Fruit fly (Drosophila melanogaster) whole organism, embryonic: Measurements from ENCODE around the gene CG14230.

ENCODE experiments used
- Ada2b ChIP-seq: fragments of 200-800 bp; sonication (Bioruptor generic); IDR thresholded peaks from 2 replicates; pipeline ENCODE4 v1.3.6; 2022; ENCODE audit warnings: missing biosample characterization, missing genetic modification characterization
- B-H2 ChIP-seq: fragments of 200-800 bp; sonication (Bioruptor generic); optimal IDR thresholded peaks from 2 replicates; lab custom pipeline; 2018; ENCODE audit warnings: missing biosample characterization, mild to moderate bottlenecking, missing genetic modification characterization
- Bgb ChIP-seq: fragments of 200-800 bp; sonication (Bioruptor generic); IDR thresholded peaks from 2 replicates; pipeline ENCODE4 v1.3.6; 2022; ENCODE audit warnings: missing biosample characterization, missing genetic modification characterization; ENCODE audit not compliant: partially characterized antibody
- Bteb2 ChIP-seq: fragments of 200-800 bp; sonication (Bioruptor generic); optimal IDR thresholded peaks from 2 replicates; lab custom pipeline; 2016; ENCODE audit warnings: missing biosample characterization, missing genetic modification characterization
- CG12219 ChIP-seq: fragments of 200-800 bp; sonication (Bioruptor generic); optimal IDR thresholded peaks from 3 replicates; lab custom pipeline; 2018; ENCODE audit warnings: missing biosample characterization, mild to moderate bottlenecking, missing genetic modification characterization
- CG12659 ChIP-seq: fragments of 200-800 bp; sonication (Bioruptor generic); optimal IDR thresholded peaks from 3 replicates; lab custom pipeline; 2017; ENCODE audit warnings: mild to moderate bottlenecking, missing biosample characterization, missing genetic modification reagents, missing genetic modification characterization
- CG12769 ChIP-seq: fragments of 200-800 bp; sonication (Bioruptor generic); optimal IDR thresholded peaks from 2 replicates; lab custom pipeline; 2019; ENCODE audit warnings: missing biosample characterization, mild to moderate bottlenecking, missing genetic modification characterization, moderate library complexity
- CG13123 ChIP-seq: fragments of 200-800 bp; sonication (Bioruptor generic); optimal IDR thresholded peaks from 2 replicates; lab custom pipeline; 2016; ENCODE audit warnings: missing biosample characterization, missing genetic modification characterization
- CG13287 ChIP-seq: fragments of 200-800 bp; sonication (Bioruptor generic); IDR thresholded peaks from 2 replicates; pipeline ENCODE4 v1.3.6; 2022; ENCODE audit warnings: missing biosample characterization, missing genetic modification characterization; ENCODE audit not compliant: partially characterized antibody
- CG13296 ChIP-seq: fragments of 200-800 bp; sonication (Bioruptor generic); optimal IDR thresholded peaks from 3 replicates; lab custom pipeline; 2018; ENCODE audit warnings: missing biosample characterization, mild to moderate bottlenecking, missing genetic modification characterization
- CG13775 ChIP-seq: fragments of 200-800 bp; sonication (Bioruptor generic); optimal IDR thresholded peaks from 3 replicates; lab custom pipeline; 2017; ENCODE audit warnings: missing biosample characterization, mild to moderate bottlenecking, missing genetic modification characterization
- CG15479 ChIP-seq: fragments of 200-800 bp; sonication (Bioruptor generic); optimal IDR thresholded peaks from 3 replicates; lab custom pipeline; 2019; ENCODE audit warnings: missing biosample characterization, mild to moderate bottlenecking, missing genetic modification characterization, moderate library complexity
- CG1832 ChIP-seq: fragments of 200-800 bp; sonication (Bioruptor generic); optimal IDR thresholded peaks from 2 replicates; lab custom pipeline; 2017; ENCODE audit warnings: missing biosample characterization, mild to moderate bottlenecking, missing genetic modification characterization, inconsistent platforms
- CG2889 ChIP-seq: fragments of 200-800 bp; sonication (Bioruptor generic); IDR thresholded peaks from 3 replicates; pipeline ENCODE4 v1.3.6; 2022; ENCODE audit warnings: missing biosample characterization, missing genetic modification characterization
- CG34376 ChIP-seq: fragments of 200-800 bp; sonication (Bioruptor generic); optimal IDR thresholded peaks from 2 replicates; lab custom pipeline; 2018; ENCODE audit warnings: missing biosample characterization, mild to moderate bottlenecking, missing genetic modification characterization
- CG8478 ChIP-seq: fragments of >200 bp; optimal IDR thresholded peaks from 2 replicates; lab custom pipeline; 2018
- Dad ChIP-seq: fragments of 200-800 bp; sonication (Bioruptor generic); optimal IDR thresholded peaks from 3 replicates; lab custom pipeline; 2016; ENCODE audit warnings: missing biosample characterization, missing genetic modification characterization
- Drgx ChIP-seq: fragments of 200-800 bp; sonication (Bioruptor generic); IDR thresholded peaks from 2 replicates; pipeline ENCODE4 v1.3.6; 2022; ENCODE audit warnings: missing biosample characterization, missing genetic modification characterization
- E2f1 ChIP-seq: fragments of 200-800 bp; sonication (Bioruptor generic); IDR thresholded peaks from 2 replicates; pipeline ENCODE4 v1.3.6; 2022; ENCODE audit warnings: missing biosample characterization, missing genetic modification characterization
- HLHmδ ChIP-seq: fragments of 200-800 bp; sonication (Bioruptor generic); optimal IDR thresholded peaks from 2 replicates; lab custom pipeline; 2018; ENCODE audit warnings: missing biosample characterization, mild to moderate bottlenecking, missing genetic modification characterization, moderate library complexity
- Hr78 ChIP-seq, 2 experiments: fragments of 200-800 bp in 1 of 2; fragments of >200 bp in 1 of 2; sonication (Bioruptor generic) in 1 of 2; optimal IDR thresholded peaks; 2 replicates each; lab custom pipeline; 2017 to 2019; ENCODE audit warnings: missing biosample characterization in 2 of 2, missing genetic modification characterization in 2 of 2, mild to moderate bottlenecking in 1 of 2, moderate library complexity in 1 of 2
- Jarid2 ChIP-seq: fragments of 200-800 bp; sonication (Bioruptor generic); optimal IDR thresholded peaks from 3 replicates; lab custom pipeline; 2017; ENCODE audit warnings: mild to moderate bottlenecking, missing biosample characterization, missing genetic modification reagents, missing genetic modification characterization
- MTF-1 ChIP-seq: fragments of 200-800 bp; sonication (Bioruptor generic); optimal IDR thresholded peaks from 2 replicates; lab custom pipeline; 2018; ENCODE audit warnings: missing biosample characterization, mild to moderate bottlenecking, missing genetic modification characterization, borderline replicate concordance
- Med ChIP-seq: fragments of 200-800 bp; sonication (Bioruptor generic); peaks from one replicate; lab custom pipeline; 2016; ENCODE audit warnings: missing biosample characterization, missing genetic modification characterization, mild to moderate bottlenecking, inconsistent platforms, moderate library complexity
- Pdp1 ChIP-seq, 2 experiments: fragments of 200-800 bp; sonication (Bioruptor generic); optimal IDR thresholded peaks; 3 replicates each; lab custom pipeline; 2016; ENCODE audit warnings: missing biosample characterization in 2 of 2, missing genetic modification characterization in 2 of 2, mild to moderate bottlenecking in 1 of 2, moderate library complexity in 1 of 2
- Scr ChIP-seq: fragments of 200-800 bp; sonication (Bioruptor generic); IDR thresholded peaks from 2 replicates; pipeline ENCODE4 v1.3.6; 2022; ENCODE audit warnings: missing biosample characterization, missing genetic modification characterization; ENCODE audit not compliant: partially characterized antibody
- Trl ChIP-seq, 3 experiments: fragments of >200 bp in 2 of 3; fragments of 200-800 bp in 1 of 3; sonication (Bioruptor generic) in 1 of 3; optimal IDR thresholded peaks; 2 replicates in 1 of 3; 3 replicates in 2 of 3; lab custom pipeline; 2016 to 2017; ENCODE audit warnings: missing biosample characterization in 1 of 3, missing genetic modification characterization in 1 of 3
- Xrp1 ChIP-seq: fragments of 200-800 bp; sonication (Bioruptor generic); IDR thresholded peaks from 2 replicates; pipeline ENCODE4 v1.3.6; 2022; ENCODE audit warnings: missing biosample characterization, missing genetic modification characterization
- chinmo ChIP-seq: fragments of 200-800 bp; sonication (Bioruptor generic); IDR thresholded peaks from 4 replicates; pipeline ENCODE4 v1.3.6; 2022; ENCODE audit warnings: missing biosample characterization, missing genetic modification characterization; ENCODE audit not compliant: partially characterized antibody
- cwo ChIP-seq: fragments of 200-800 bp; sonication (Bioruptor generic); optimal IDR thresholded peaks from 3 replicates; lab custom pipeline; 2017; ENCODE audit warnings: missing biosample characterization, missing genetic modification characterization, mild to moderate bottlenecking, moderate library complexity, missing genetic modification reagents
- dan ChIP-seq: fragments of 200-800 bp; sonication (Bioruptor generic); IDR thresholded peaks from 2 replicates; pipeline ENCODE4 v1.3.6; 2022; ENCODE audit warnings: missing biosample characterization, missing genetic modification characterization
- dmrt11E ChIP-seq: fragments of 200-800 bp; sonication (Bioruptor generic); optimal IDR thresholded peaks from 3 replicates; lab custom pipeline; 2018; ENCODE audit warnings: missing biosample characterization, mild to moderate bottlenecking, missing genetic modification characterization, moderate library complexity
- dpn ChIP-seq, 2 experiments: fragments of 200-800 bp; sonication (Bioruptor generic); optimal IDR thresholded peaks; 3 replicates each; lab custom pipeline; 2016; ENCODE audit warnings: missing biosample characterization in 2 of 2, missing genetic modification characterization in 2 of 2
- en ChIP-seq: fragments of 200-800 bp; sonication (Bioruptor generic); optimal IDR thresholded peaks from 2 replicates; lab custom pipeline; 2016; ENCODE audit warnings: missing biosample characterization, missing genetic modification characterization
- exex ChIP-seq: fragments of 200-800 bp; sonication (Bioruptor generic); optimal IDR thresholded peaks from 4 replicates; lab custom pipeline; 2018; ENCODE audit warnings: missing biosample characterization, mild to moderate bottlenecking, missing genetic modification characterization, moderate library complexity
- grn ChIP-seq: fragments of 200-800 bp; sonication (Bioruptor generic); optimal IDR thresholded peaks from 3 replicates; lab custom pipeline; 2017; ENCODE audit warnings: missing biosample characterization, missing genetic modification characterization
- kni ChIP-seq: fragments of 200-800 bp; sonication (Bioruptor generic); optimal IDR thresholded peaks from 3 replicates; lab custom pipeline; 2017; ENCODE audit warnings: mild to moderate bottlenecking, missing biosample characterization, missing genetic modification reagents, missing genetic modification characterization
- lab ChIP-seq: fragments of 200-800 bp; sonication (Bioruptor generic); optimal IDR thresholded peaks from 3 replicates; lab custom pipeline; 2017; ENCODE audit warnings: missing biosample characterization, missing genetic modification characterization, mild to moderate bottlenecking, moderate library complexity, missing genetic modification reagents
- lmd ChIP-seq: fragments of 200-800 bp; sonication (Bioruptor generic); IDR thresholded peaks from 2 replicates; pipeline ENCODE4 v1.3.6; 2022; ENCODE audit warnings: missing biosample characterization, missing genetic modification characterization
- mirr ChIP-seq: fragments of 200-800 bp; sonication (Bioruptor generic); optimal IDR thresholded peaks from 3 replicates; lab custom pipeline; 2018; ENCODE audit warnings: missing biosample characterization, mild to moderate bottlenecking, missing genetic modification characterization
- salm ChIP-seq: fragments of 200-800 bp; sonication (Bioruptor generic); optimal IDR thresholded peaks from 2 replicates; lab custom pipeline; 2018; ENCODE audit warnings: missing biosample characterization, mild to moderate bottlenecking, missing genetic modification characterization
- sd ChIP-seq: fragments of 200-800 bp; sonication (Bioruptor generic); optimal IDR thresholded peaks from 3 replicates; lab custom pipeline; 2018; ENCODE audit warnings: missing biosample characterization, mild to moderate bottlenecking, missing genetic modification characterization, moderate library complexity
- sug ChIP-seq: fragments of 200-800 bp; optimal IDR thresholded peaks from 2 replicates; lab custom pipeline; 2019; ENCODE audit warnings: missing biosample characterization, mild to moderate bottlenecking, missing genetic modification characterization, moderate library complexity
- tll ChIP-seq, 2 experiments: fragments of 200-800 bp in 1 of 2; fragments of >200 bp in 1 of 2; sonication (Bioruptor generic) in 1 of 2; optimal IDR thresholded peaks; 2 replicates each; lab custom pipeline; 2017 to 2019; ENCODE audit warnings: missing biosample characterization in 2 of 2, missing genetic modification characterization in 2 of 2, mild to moderate bottlenecking in 1 of 2, moderate library complexity in 1 of 2
- tna ChIP-seq: fragments of 200-800 bp; sonication (Bioruptor generic); IDR thresholded peaks from 2 replicates; pipeline ENCODE4 v1.3.6; 2022; ENCODE audit warnings: missing biosample characterization, missing genetic modification characterization; ENCODE audit not compliant: partially characterized antibody
- z ChIP-seq: fragments of 200-800 bp; sonication (Bioruptor generic); IDR thresholded peaks from 3 replicates; pipeline ENCODE4 v1.3.6; 2022; ENCODE audit warnings: missing biosample characterization, missing genetic modification characterization

The CG14230 gene

dm6 chrX:19753710-19754109, 49.7 kb downstream of the CG14230 start (continued):
- TF ChIP-seq MTF-1 (GFP tag; lab: Kevin White, UChicago) (no peak), E2f1 (GFP tag; lab: Robert Waterston, UW) (no peak), CG12769 (peak; percentile 73), Dad (GFP tag; lab: Kevin White, UChicago) (no peak), CG12659 (GFP tag; lab: Kevin White, UChicago) (no peak), en (GFP tag; lab: Kevin White, UChicago) (no peak), CG15479 (GFP tag; lab: Kevin White, UChicago) (no peak), Pdp1 (GFP tag; optimal IDR thresholded peaks at IDR 0.05; lab: Kevin White, UChicago) (peak in 1 of 2 experiments; percentile 97), dpn (GFP tag; optimal IDR thresholded peaks at IDR 0.05; lab: Kevin White, UChicago) (no peak), dmrt11E (tag; lab: Kevin White, UChicago) (no peak), tna (GFP tag; lab: Robert Waterston, UW) (no peak), kni (GFP tag; lab: Kevin White, UChicago) (peak; percentile 43)

dm6 chrX:19754152-19754579, 50.2 kb downstream of the CG14230 start:
- TF ChIP-seq exex (tag; lab: Kevin White, UChicago) = peak; percentile 40
- TF ChIP-seq tna (GFP tag; lab: Robert Waterston, UW) = no peak
- no peak for TF ChIP-seq B-H2 (GFP tag; lab: Kevin White, UChicago)
- peak; percentile 35 for TF ChIP-seq cwo (GFP tag; lab: Kevin White, UChicago)
- peak; percentile 28 for TF ChIP-seq lab (GFP tag; lab: Kevin White, UChicago)
- peak; percentile 97 for TF ChIP-seq z (GFP tag; lab: Robert Waterston, UW)
- TF ChIP-seq CG8478 (lab: Kevin White, UChicago) = peak; percentile 64
- TF ChIP-seq grn = peak; percentile 99
- TF ChIP-seq Bgb (GFP tag; lab: Robert Waterston, UW) = peak; percentile 33; the same call in 1 of the 2 replicates
- TF ChIP-seq Ada2b (GFP tag; lab: Robert Waterston, UW) = no peak
- TF ChIP-seq Xrp1 (GFP tag; lab: Robert Waterston, UW) = no peak
- TF ChIP-seq Drgx (GFP tag; lab: Robert Waterston, UW) = 0 out of 2 replicates have a peak, but pooled peaks have one; percentile 10
- no peak for TF ChIP-seq CG13296 (GFP tag; lab: Kevin White, UChicago)
- TF ChIP-seq CG15479 (GFP tag; lab: Kevin White, UChicago) = peak; percentile 21
- TF ChIP-seq Trl (optimal IDR thresholded peaks at IDR 0.05; lab: Kevin White, UChicago) = peak; percentile 34 to 47
- no peak for TF ChIP-seq Trl (GFP tag; optimal IDR thresholded peaks at IDR 0.05; lab: Kevin White, UChicago)
- no peak for TF ChIP-seq lmd (GFP tag; lab: Robert Waterston, UW)
- TF ChIP-seq salm (tag; lab: Kevin White, UChicago) = no peak
- peak; percentile 58 for TF ChIP-seq CG1832 (GFP tag; lab: Kevin White, UChicago)
- peak; percentile 56 for TF ChIP-seq mirr (GFP tag; lab: Kevin White, UChicago)
- no peak for TF ChIP-seq en (GFP tag; lab: Kevin White, UChicago)
- TF ChIP-seq CG13123 (GFP tag; lab: Kevin White, UChicago) = no peak
- TF ChIP-seq sug (tag; lab: Kevin White, UChicago) = peak; percentile 74
- TF ChIP-seq CG12219 (GFP tag; lab: Kevin White, UChicago) = no peak
- peak in 1 of 2 experiments; percentile 63 for TF ChIP-seq Hr78 (GFP tag; optimal IDR thresholded peaks at IDR 0.05; lab: Kevin White, UChicago)
- TF ChIP-seq CG13287 (GFP tag; lab: Robert Waterston, UW) = peak; percentile 20
- TF ChIP-seq sd (tag; lab: Kevin White, UChicago) = peak; percentile 36
- TF ChIP-seq chinmo (GFP tag; lab: Robert Waterston, UW) = 0 out of 4 replicates have a peak, but pooled peaks have one; percentile 69
- TF ChIP-seq Scr (GFP tag; lab: Robert Waterston, UW) = 0 out of 2 replicates have a peak, but pooled peaks have one; percentile 16
- TF ChIP-seq tll (GFP tag; optimal IDR thresholded peaks at IDR 0.05; lab: Kevin White, UChicago) = peak in 1 of 2 experiments; percentile 25
- TF ChIP-seq CG34376 = peak; percentile 63
- TF ChIP-seq Med (GFP tag; lab: Kevin White, UChicago) = peak; percentile 80
- no peak for TF ChIP-seq dan (GFP tag; lab: Robert Waterston, UW)
- TF ChIP-seq CG2889 (GFP tag; lab: Robert Waterston, UW) = no peak
- no peak for TF ChIP-seq CG13775 (GFP tag; lab: Kevin White, UChicago)
- peak; percentile 49 for TF ChIP-seq HLHmδ
- TF ChIP-seq Jarid2 (GFP tag; lab: Kevin White, UChicago) = no peak
- TF ChIP-seq Bteb2 (GFP tag; lab: Kevin White, UChicago) = no peak
